Worm (Caenorhabditis elegans) whole organism, midembryonic: ENCODE data around the gene F38B7.10.

Experiments
- T22C8.4 ChIP-seq: fragments of 200-800 bp; sonication (Bioruptor generic); IDR thresholded peaks from 2 replicates; pipeline ENCODE4 v1.3.6; 2022; ENCODE audit warnings: missing genetic modification characterization, missing compliant biosample characterization
- cog-1 ChIP-seq: sonication (generic microtip); optimal IDR thresholded peaks from 2 replicates; lab custom pipeline; 2016; ENCODE audit warnings: missing genetic modification characterization, missing compliant biosample characterization
- flt-1 ChIP-seq: fragments of 200-800 bp; sonication (Bioruptor generic); IDR thresholded peaks from 2 replicates; pipeline ENCODE4 v1.3.6; 2022; ENCODE audit warnings: missing genetic modification characterization, missing compliant biosample characterization
- klf-2 ChIP-seq: fragments of 200-800 bp; sonication (Bioruptor generic); conservative IDR thresholded peaks from 2 replicates; pipeline ENCODE4 v1.3.6; 2022; ENCODE audit warnings: missing genetic modification reagents, missing genetic modification characterization, missing compliant biosample characterization
- med-1 ChIP-seq: sonication (generic microtip); optimal IDR thresholded peaks from 2 replicates; lab custom pipeline; 2017; ENCODE audit warnings: missing genetic modification characterization, mild to moderate bottlenecking, missing compliant biosample characterization, antibody characterized with exemption, missing genetic modification reagents; ENCODE audit not compliant: insufficient read depth
- ref-1 ChIP-seq: fragments of 200-800 bp; sonication (Bioruptor generic); conservative IDR thresholded peaks from 2 replicates; pipeline ENCODE4 v1.3.6; 2022; ENCODE audit warnings: missing genetic modification reagents, missing genetic modification characterization, missing compliant biosample characterization
- tab-1 ChIP-seq: fragments of 200-800 bp; sonication (Bioruptor generic); IDR thresholded peaks from 2 replicates; pipeline ENCODE4 v1.3.6; 2022; ENCODE audit warnings: missing genetic modification characterization, missing compliant biosample characterization
- ztf-23 ChIP-seq: fragments of 200-800 bp; sonication (Bioruptor generic); IDR thresholded peaks from 2 replicates; pipeline ENCODE4 v1.3.6; 2022; ENCODE audit warnings: missing genetic modification reagents, missing genetic modification characterization, missing compliant biosample characterization
- ztf-29 ChIP-seq: fragments of 200-800 bp; sonication (Bioruptor generic); IDR thresholded peaks from 2 replicates; pipeline ENCODE4 v1.3.6; 2022; ENCODE audit warnings: missing genetic modification reagents, missing genetic modification characterization, missing compliant biosample characterization

The F38B7.10 gene

DNA sequence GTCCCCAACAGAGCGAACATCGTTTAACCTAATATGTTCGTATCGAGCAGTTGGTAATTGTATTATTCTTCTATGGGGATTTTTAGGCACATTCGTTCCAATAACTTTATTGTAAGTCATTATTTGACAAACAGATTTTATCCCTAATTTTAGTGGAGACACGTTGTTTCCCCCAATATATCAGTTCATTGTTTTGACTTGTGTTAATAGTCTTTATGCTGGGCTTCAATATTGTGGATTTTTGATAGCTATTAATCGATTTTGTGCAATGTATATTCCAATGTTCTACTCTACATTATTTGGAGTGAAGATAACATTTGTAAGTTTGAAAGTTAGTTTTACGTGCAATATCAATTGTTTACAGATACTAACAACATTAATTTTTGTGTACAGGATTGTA is 48.6 kb downstream of the F38B7.10 start:
- TF ChIP-seq med-1 (GFP tag; lab: Kevin White, UChicago) (no peak), ztf-29 (GFP tag; lab: Robert Waterston, UW) (no peak), cog-1 (tag; lab: Kevin White, UChicago) (no peak), T22C8.4 (GFP tag; lab: Robert Waterston, UW) (no peak), klf-2 (GFP tag; lab: Robert Waterston, UW) (no peak), ref-1 (no peak), flt-1 (GFP tag; lab: Robert Waterston, UW) (no peak), ztf-23 (GFP tag; lab: Robert Waterston, UW) (no peak), tab-1 (GFP tag; lab: Robert Waterston, UW) (no peak)
